Fruit fly (Drosophila melanogaster): Measurements from ENCODE around the gene Got2.

Gene Got2

dm6 chr2L:1970312-1970929 is 17.1 kb downstream of the Got2 start, which contains the start of gene erm (continued):
- TF ChIP-seq pros (GFP tag; optimal IDR thresholded peaks at IDR 0.05): peak; percentile 43
- peak in 1 of 2 experiments; percentile 97 for TF ChIP-seq tll (GFP tag; optimal IDR thresholded peaks at IDR 0.05)
- no peak for TF ChIP-seq CG12942 (GFP tag; optimal IDR thresholded peaks at IDR 0.05)
- TF ChIP-seq CG18011 (GFP tag; optimal IDR thresholded peaks at IDR 0.05): no peak
- TF ChIP-seq Dref (GFP tag; IDR thresholded peaks at IDR 0.05): no peak
- no peak for TF ChIP-seq ems (GFP tag; optimal IDR thresholded peaks at IDR 0.05)
- no peak for TF ChIP-seq CG13123 (GFP tag; optimal IDR thresholded peaks at IDR 0.05)
- TF ChIP-seq CG3838 (GFP tag; optimal IDR thresholded peaks at IDR 0.05): no peak
- peak; percentile 19 for TF ChIP-seq ac (GFP tag; optimal IDR thresholded peaks at IDR 0.05)
- TF ChIP-seq CG10321 (GFP tag; IDR thresholded peaks at IDR 0.05): peak; percentile 94
- no peak for TF ChIP-seq CG11398 (GFP tag; optimal IDR thresholded peaks at IDR 0.05)
- TF ChIP-seq nerfin-2 (GFP tag; IDR thresholded peaks at IDR 0.05; ENCODE audit: partially characterized antibody): peak; percentile 31; the same call in 1 of the 2 replicates
- no peak for TF ChIP-seq CG11560 (tag; IDR thresholded peaks at IDR 0.05)
- TF ChIP-seq ham (GFP tag; IDR thresholded peaks at IDR 0.05): no peak
- peak; percentile 56 for TF ChIP-seq twi (tag; optimal IDR thresholded peaks at IDR 0.05)
- TF ChIP-seq ash1 (GFP tag; optimal IDR thresholded peaks at IDR 0.05): no peak
- peak; percentile 16 for TF ChIP-seq CG17829 (tag; optimal IDR thresholded peaks at IDR 0.05)
- TF ChIP-seq dysf (GFP tag; IDR thresholded peaks at IDR 0.05): no peak
- peak; percentile 98 for TF ChIP-seq CG4360 (GFP tag; IDR thresholded peaks at IDR 0.05)
- TF ChIP-seq bsh (GFP tag; optimal IDR thresholded peaks at IDR 0.05): no peak
- TF ChIP-seq row (GFP tag; IDR thresholded peaks at IDR 0.05): no peak
- TF ChIP-seq seq (GFP tag; IDR thresholded peaks at IDR 0.05): peak; percentile 90
- no peak for TF ChIP-seq CG8359 (GFP tag; optimal IDR thresholded peaks at IDR 0.05; ENCODE audit: borderline replicate concordance)
- TF ChIP-seq ci (GFP tag; IDR thresholded peaks at IDR 0.05): 0 out of 3 replicates have a peak, but pooled peaks have one; percentile 16
- peak; percentile 46 for TF ChIP-seq ftz-f1 (GFP tag; optimal IDR thresholded peaks at IDR 0.05)
- no peak for TF ChIP-seq CG4328 (GFP tag; optimal IDR thresholded peaks at IDR 0.05)
- TF ChIP-seq pita (GFP tag; optimal IDR thresholded peaks at IDR 0.05): no peak
- 0 out of 2 replicates have a peak, but pooled peaks have one; percentile 33 for TF ChIP-seq tna (GFP tag; IDR thresholded peaks at IDR 0.05; ENCODE audit: partially characterized antibody)
- TF ChIP-seq Atf3 (GFP tag; optimal IDR thresholded peaks at IDR 0.05): no peak
- no peak for TF ChIP-seq CG10267 (tag; optimal IDR thresholded peaks at IDR 0.05)
- TF ChIP-seq onecut (GFP tag; IDR thresholded peaks at IDR 0.05): peak; percentile 42
- TF ChIP-seq TFAM (GFP tag; optimal IDR thresholded peaks at IDR 0.05): no peak
- TF ChIP-seq CG6791 (GFP tag; IDR thresholded peaks at IDR 0.05; ENCODE audit: partially characterized antibody): 0 out of 3 replicates have a peak, but pooled peaks have one; percentile 5
- no peak for TF ChIP-seq NFAT (GFP tag; IDR thresholded peaks at IDR 0.05)
- TF ChIP-seq Ets65A (GFP tag): peak; percentile 9
- TF ChIP-seq knrl (GFP tag; IDR thresholded peaks at IDR 0.05; ENCODE audit: partially characterized antibody): no peak
- peak; percentile 79 for TF ChIP-seq ewg (GFP tag; optimal IDR thresholded peaks at IDR 0.05)
- no peak for TF ChIP-seq CG4730 (GFP tag; IDR thresholded peaks at IDR 0.05)
- no peak for TF ChIP-seq btn (GFP tag; optimal IDR thresholded peaks at IDR 0.05)
- no peak for TF ChIP-seq CG9932 (GFP tag; IDR thresholded peaks at IDR 0.05)
- no peak for TF ChIP-seq Sry-β (GFP tag; optimal IDR thresholded peaks at IDR 0.05)
- TF ChIP-seq H15 (GFP tag; IDR thresholded peaks at IDR 0.05): no peak
- no peak for TF ChIP-seq CG13424 (tag; optimal IDR thresholded peaks at IDR 0.05)
- TF ChIP-seq Rx (GFP tag; IDR thresholded peaks at IDR 0.05): no peak
- peak; percentile 60; the same call in 2 of the 3 replicates for TF ChIP-seq sr (GFP tag; IDR thresholded peaks at IDR 0.05)
- TF ChIP-seq Aef1 (GFP tag; IDR thresholded peaks at IDR 0.05): peak; percentile 75
- no peak for TF ChIP-seq fd96Cb (tag; optimal IDR thresholded peaks at IDR 0.05)
- peak; percentile 50 for TF ChIP-seq nerfin-1 (tag; optimal IDR thresholded peaks at IDR 0.05)
- no peak for TF ChIP-seq org-1 (GFP tag; optimal IDR thresholded peaks at IDR 0.05)
- TF ChIP-seq CG17359 (tag; optimal IDR thresholded peaks at IDR 0.05): no peak

Data from whole organism, embryonic.